Fruit fly (Drosophila melanogaster): Measurements from ENCODE around the gene CG8087.

Gene CG8087

dm6 chr3R:14586480-14587443, 22.2 kb upstream of the CG8087 start (continued):
- TF ChIP-seq ato (GFP tag; IDR thresholded peaks at IDR 0.05; ENCODE audit: partially characterized antibody) (no peak), repo (GFP tag; optimal IDR thresholded peaks at IDR 0.05) (no peak), disco-r (GFP tag; optimal IDR thresholded peaks at IDR 0.05) (no peak), CG31224 (GFP tag; IDR thresholded peaks at IDR 0.05) (no peak), tgo (GFP tag; IDR thresholded peaks at IDR 0.05) (no peak), lmd (GFP tag; IDR thresholded peaks at IDR 0.05) (no peak), CHES-1-like (GFP tag; optimal IDR thresholded peaks at IDR 0.05) (no peak), sug (tag; optimal IDR thresholded peaks at IDR 0.05) (no peak), nom (GFP tag; optimal IDR thresholded peaks at IDR 0.05) (no peak), lab (GFP tag; optimal IDR thresholded peaks at IDR 0.05) (no peak), CG17328 (GFP tag; IDR thresholded peaks at IDR 0.05) (no peak), grau (tag; optimal IDR thresholded peaks at IDR 0.05) (peak; percentile 24), Dip3 (GFP tag; optimal IDR thresholded peaks at IDR 0.05) (no peak), MESR4 (GFP tag; optimal IDR thresholded peaks at IDR 0.05) (no peak), Pdp1 (GFP tag; optimal IDR thresholded peaks at IDR 0.05) (no peak), zfh2 (GFP tag; optimal IDR thresholded peaks at IDR 0.05) (no peak), CG10366 (GFP tag; IDR thresholded peaks at IDR 0.05) (no peak), phol (tag; optimal IDR thresholded peaks at IDR 0.05) (peak; percentile 32), CG4328 (GFP tag; optimal IDR thresholded peaks at IDR 0.05) (no peak), Bteb2 (GFP tag; optimal IDR thresholded peaks at IDR 0.05) (no peak), corto (GFP tag; optimal IDR thresholded peaks at IDR 0.05) (no peak), CG30403 (GFP tag; optimal IDR thresholded peaks at IDR 0.05) (peak; percentile 22), CG4820 (GFP tag; optimal IDR thresholded peaks at IDR 0.05) (no peak), exex (tag; optimal IDR thresholded peaks at IDR 0.05) (no peak), CG12071 (GFP tag; optimal IDR thresholded peaks at IDR 0.05) (no peak), oc (tag; optimal IDR thresholded peaks at IDR 0.05) (no peak), nerfin-1 (tag; optimal IDR thresholded peaks at IDR 0.05) (no peak), dmrt11E (tag; optimal IDR thresholded peaks at IDR 0.05) (peak; percentile 75), twi (tag; optimal IDR thresholded peaks at IDR 0.05) (peak; percentile 98), CG1647 (GFP tag; optimal IDR thresholded peaks at IDR 0.05) (no peak), CG4404 (GFP tag; IDR thresholded peaks at IDR 0.05) (peak; percentile 45), CG9609 (GFP tag; optimal IDR thresholded peaks at IDR 0.05) (no peak), CG32767 (GFP tag; IDR thresholded peaks at IDR 0.05) (no peak), Gsc (GFP tag; IDR thresholded peaks at IDR 0.05) (no peak), bsh (GFP tag; optimal IDR thresholded peaks at IDR 0.05) (peak in 1 of 2 experiments; percentile 8), gem (tag; optimal IDR thresholded peaks at IDR 0.05) (peak; percentile 58), Awh (GFP tag; IDR thresholded peaks at IDR 0.05) (no peak), crol (GFP tag; IDR thresholded peaks at IDR 0.05) (no peak), zen (tag; optimal IDR thresholded peaks at IDR 0.05) (peak; percentile 27), CG15479 (GFP tag; optimal IDR thresholded peaks at IDR 0.05) (peak; percentile 24), CG14441 (GFP tag; IDR thresholded peaks at IDR 0.05) (no peak), CG5245 (GFP tag; optimal IDR thresholded peaks at IDR 0.05) (no peak), HHEX (GFP tag; optimal IDR thresholded peaks at IDR 0.05) (no peak), Aef1 (GFP tag; IDR thresholded peaks at IDR 0.05) (no peak), tio (GFP tag; optimal IDR thresholded peaks at IDR 0.05) (peak; percentile 46), Eip74EF (GFP tag; optimal IDR thresholded peaks at IDR 0.05) (no peak), CG17829 (tag; optimal IDR thresholded peaks at IDR 0.05) (peak; percentile 33), CG8944 (GFP tag; optimal IDR thresholded peaks at IDR 0.05) (no peak), pita (GFP tag; optimal IDR thresholded peaks at IDR 0.05) (no peak)

Measured in whole organism, embryonic.